Worm (Caenorhabditis elegans): ENCODE results near the gene swsn-6.

swsn-6 gene

ce11 chrIV:5394687-5395086 is at the start of gene swsn-6, which contains the start of gene perm-3 (continued):
- TF ChIP-seq unc-30 (tag; optimal IDR thresholded peaks at IDR 0.05) (no peak), lin-39 (tag; optimal IDR thresholded peaks at IDR 0.05) (peak; percentile 87), rnt-1 (tag; optimal IDR thresholded peaks at IDR 0.05) (peak; percentile 89), pqm-1 (tag; optimal IDR thresholded peaks at IDR 0.05) (no peak), nhr-28 (tag; optimal IDR thresholded peaks at IDR 0.05) (no peak), ztf-4 (tag; optimal IDR thresholded peaks at IDR 0.05) (peak; percentile 61), fkh-10 (GFP tag; optimal IDR thresholded peaks at IDR 0.05) (peak; percentile 35), xbp-1 (tag; optimal IDR thresholded peaks at IDR 0.05) (peak; percentile 83), lir-3 (tag; optimal IDR thresholded peaks at IDR 0.05; ENCODE audit: poor library complexity) (no peak), ceh-82 (tag; optimal IDR thresholded peaks at IDR 0.05) (peak; percentile 72 to 93 (median 85)), mef-2 (tag; optimal IDR thresholded peaks at IDR 0.05) (peak; percentile 23), C04F5.9 (tag; optimal IDR thresholded peaks at IDR 0.05) (peak; percentile 25), C34B4.2 (tag; optimal IDR thresholded peaks at IDR 0.05) (no peak), F16B12.6 (tag; optimal IDR thresholded peaks at IDR 0.05) (peak; percentile 64), fkh-4 (tag; optimal IDR thresholded peaks at IDR 0.05; ENCODE audit: borderline replicate concordance) (no peak), aly-2 (tag; optimal IDR thresholded peaks at IDR 0.05) (no peak), unc-62 (GFP tag; optimal IDR thresholded peaks at IDR 0.05) (no peak), dpl-1 (GFP tag; optimal IDR thresholded peaks at IDR 0.05) (peak; percentile 78 to 84 (median 84)), nhr-77 (tag; optimal IDR thresholded peaks at IDR 0.05) (peak; percentile 48), mab-9 (GFP tag; IDR thresholded peaks at IDR 0.05) (peak; percentile 39; the same call in 1 of the 2 replicates), ceh-88 (GFP tag; IDR thresholded peaks at IDR 0.05) (peak; percentile 19; the same call in 1 of the 2 replicates), elt-3 (tag; optimal IDR thresholded peaks at IDR 0.05) (peak in 2 of 6 experiments; percentile 26 to 78), zip-4 (GFP tag; optimal IDR thresholded peaks at IDR 0.05) (peak; percentile 61), snu-23 (GFP tag; optimal IDR thresholded peaks at IDR 0.05) (peak; percentile 89), nhr-85 (tag) (peak; percentile 85), sox-4 (tag; optimal IDR thresholded peaks at IDR 0.05) (peak; percentile 46), nhr-20 (tag; optimal IDR thresholded peaks at IDR 0.05) (peak; percentile 84), nhr-19 (GFP tag; conservative IDR thresholded peaks at IDR 0.05) (peak; percentile 85), swsn-7 (tag; optimal IDR thresholded peaks at IDR 0.05) (peak; percentile 90), zag-1 (tag; optimal IDR thresholded peaks at IDR 0.05) (no peak), irx-1 (tag; optimal IDR thresholded peaks at IDR 0.05) (peak; percentile 82), ces-1 (GFP tag; optimal IDR thresholded peaks at IDR 0.05) (no peak)

DNA sequence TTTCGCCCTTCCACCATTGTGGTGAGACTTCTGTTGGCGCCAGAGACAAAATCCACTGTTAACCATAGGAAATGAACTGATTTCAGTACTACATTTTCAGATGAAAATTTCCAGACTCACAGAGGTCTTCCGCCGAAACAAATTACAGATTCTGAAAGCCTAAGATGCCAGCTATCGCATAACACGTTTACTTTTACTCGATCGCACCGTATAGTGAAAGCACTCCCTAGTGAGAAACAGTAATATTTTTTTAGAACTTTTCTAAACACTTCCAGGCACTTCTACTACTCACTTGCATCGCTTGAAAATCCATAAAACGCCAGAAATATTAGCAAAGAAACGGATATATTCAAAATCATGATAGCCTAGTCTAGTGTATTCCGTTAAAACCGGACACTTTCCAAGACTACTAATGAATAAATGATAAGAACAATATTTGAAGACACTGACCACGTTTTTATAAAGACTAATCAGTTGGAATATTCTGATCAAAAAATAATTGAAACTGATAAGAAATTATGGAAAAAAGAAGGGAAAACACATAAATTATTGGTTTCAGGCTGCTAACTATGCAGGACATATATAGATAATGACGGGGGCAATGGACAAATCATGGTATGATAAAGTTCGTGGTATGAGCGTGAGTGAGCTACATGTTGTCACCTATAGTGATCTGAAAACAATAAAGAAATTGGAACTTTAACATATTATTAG is 44.2 kb upstream of the swsn-6 start, which contains the start of gene gba-4:
gba-4 (minus strand) TSS at position 418 of the 714 bp plus-strand sequence.
- TF ChIP-seq elt-2 (tag; optimal IDR thresholded peaks at IDR 0.05): peak; percentile 78

- no peak for TF ChIP-seq ceh-90 (tag; optimal IDR thresholded peaks at IDR 0.05)
Measured at ce11 chrIV:5353364-5353763, 41.5 kb upstream of the swsn-6 start, which contains the start of gene Y4C6B.7. Gene Y4C6B.7, minus strand, starts transcription at chrIV:5353464.

DNA sequence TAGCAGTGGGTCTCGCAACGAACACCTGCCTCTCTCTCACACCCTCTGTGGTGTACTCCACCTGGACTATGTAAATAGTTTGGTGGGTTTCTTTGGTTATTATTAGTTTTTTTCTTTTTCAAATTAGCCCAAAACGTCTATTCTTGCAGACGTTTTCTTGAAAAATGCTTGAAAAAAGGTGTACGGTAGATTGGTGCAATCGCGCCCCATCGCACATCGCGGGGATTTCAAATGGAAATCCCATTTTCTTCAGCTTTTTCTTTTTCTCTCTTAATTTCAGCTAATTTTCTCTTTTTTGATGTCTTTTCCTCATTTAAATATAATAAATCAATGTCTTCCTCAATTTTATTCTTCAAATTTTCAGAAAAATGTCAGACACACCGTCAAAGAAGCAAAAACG is 40.7 kb upstream of the swsn-6 start, which contains the start of gene Y4C6B.1:
Y4C6B.1 (plus strand) TSS at position 365 of the 400 bp plus-strand sequence.
- peak; percentile 42 to 92 for TF ChIP-seq lsy-2 (tag; optimal IDR thresholded peaks at IDR 0.05)
- TF ChIP-seq rnt-1 (tag; optimal IDR thresholded peaks at IDR 0.05): peak; percentile 3
- TF ChIP-seq lir-3 (tag; optimal IDR thresholded peaks at IDR 0.05; ENCODE audit: poor library complexity): no peak
- peak; percentile 3 to 74 for TF ChIP-seq lin-35 (GFP tag; optimal IDR thresholded peaks at IDR 0.05)
- TF ChIP-seq irx-1 (tag; optimal IDR thresholded peaks at IDR 0.05): no peak
- TF ChIP-seq nhr-11 (tag; optimal IDR thresholded peaks at IDR 0.05): no peak
- TF ChIP-seq hpl-2 (GFP tag; optimal IDR thresholded peaks at IDR 0.05): no peak
- TF ChIP-seq pax-3 (tag; optimal IDR thresholded peaks at IDR 0.05): no peak
- TF ChIP-seq unc-86 (tag; optimal IDR thresholded peaks at IDR 0.05): no peak
- TF ChIP-seq efl-1 (optimal IDR thresholded peaks at IDR 0.05): peak; percentile 18 to 57
- TF ChIP-seq efl-1 (GFP tag; optimal IDR thresholded peaks at IDR 0.05 in 1 of 2): peak; percentile 69 to 95
- TF ChIP-seq nhr-237 (tag; optimal IDR thresholded peaks at IDR 0.05): no peak
- TF ChIP-seq lin-15B (tag; optimal IDR thresholded peaks at IDR 0.05): no peak
- TF ChIP-seq F16B12.6 (tag; optimal IDR thresholded peaks at IDR 0.05): no peak
- no peak for TF ChIP-seq mdl-1 (tag; optimal IDR thresholded peaks at IDR 0.05)
- no peak for TF ChIP-seq ceh-88 (GFP tag; IDR thresholded peaks at IDR 0.05)
- TF ChIP-seq aha-1 (tag; optimal IDR thresholded peaks at IDR 0.05): no peak
- TF ChIP-seq dpl-1 (GFP tag; optimal IDR thresholded peaks at IDR 0.05): peak; percentile 21 to 74 (median 53)
- no peak for TF ChIP-seq lin-13 (GFP tag; optimal IDR thresholded peaks at IDR 0.05)
